Fruit fly (Drosophila melanogaster) whole organism, pupa: ENCODE results near the gene Pxd.

Experiments used
- CG10348 ChIP-seq: fragments of 200-800 bp; sonication (Bioruptor generic); IDR thresholded peaks from 2 replicates; pipeline ENCODE4 v1.3.6; 2022; ENCODE audit warnings: missing biosample characterization, missing genetic modification characterization
- CG12605 ChIP-seq: fragments of 200-800 bp; sonication (Bioruptor generic); IDR thresholded peaks from 2 replicates; pipeline ENCODE4 v1.3.6; 2022; ENCODE audit warnings: missing biosample characterization, missing genetic modification characterization
- CG13204 ChIP-seq: fragments of 200-800 bp; sonication (Bioruptor generic); optimal IDR thresholded peaks from 2 replicates; lab custom pipeline; 2018; ENCODE audit warnings: missing biosample characterization, mild to moderate bottlenecking, missing genetic modification characterization, moderate library complexity
- CG14655 ChIP-seq: fragments of 200-800 bp; sonication (Bioruptor generic); optimal IDR thresholded peaks from 3 replicates; lab custom pipeline; 2017; ENCODE audit warnings: mild to moderate bottlenecking, missing biosample characterization, missing genetic modification reagents, missing genetic modification characterization
- CG15710 ChIP-seq: fragments of 200-800 bp; sonication (Bioruptor generic); optimal IDR thresholded peaks from 2 replicates; lab custom pipeline; 2018; ENCODE audit warnings: missing biosample characterization, mild to moderate bottlenecking, missing genetic modification characterization, moderate library complexity
- CG17806 ChIP-seq: fragments of 200-800 bp; sonication (Bioruptor generic); optimal IDR thresholded peaks from 2 replicates; lab custom pipeline; 2018; ENCODE audit warnings: missing biosample characterization, mild to moderate bottlenecking, missing genetic modification characterization, moderate library complexity
- CG32121 ChIP-seq: fragments of 200-800 bp; sonication (Bioruptor generic); IDR thresholded peaks from 2 replicates; pipeline ENCODE4 v1.3.6; 2022; ENCODE audit warnings: missing biosample characterization, missing genetic modification characterization
- CG34367 ChIP-seq: fragments of 200-800 bp; sonication (Bioruptor generic); optimal IDR thresholded peaks from 2 replicates; lab custom pipeline; 2018; ENCODE audit warnings: missing biosample characterization, mild to moderate bottlenecking, missing genetic modification characterization
- CG4496 ChIP-seq: fragments of 200-800 bp; sonication (Bioruptor generic); IDR thresholded peaks from 3 replicates; pipeline ENCODE4 v1.3.6; 2022; ENCODE audit warnings: missing biosample characterization, missing genetic modification characterization
- CG8159 ChIP-seq: fragments of 200-800 bp; sonication (Bioruptor generic); optimal IDR thresholded peaks from 3 replicates; lab custom pipeline; 2018; ENCODE audit warnings: missing biosample characterization, mild to moderate bottlenecking, missing genetic modification characterization, moderate library complexity
- CG8301 ChIP-seq: fragments of 200-800 bp; sonication (Bioruptor generic); optimal IDR thresholded peaks from 2 replicates; lab custom pipeline; 2018; ENCODE audit warnings: missing biosample characterization, mild to moderate bottlenecking, missing genetic modification characterization
- CG9948 ChIP-seq: fragments of 200-800 bp; sonication (Bioruptor generic); optimal IDR thresholded peaks from 2 replicates; lab custom pipeline; 2018; ENCODE audit warnings: missing biosample characterization, mild to moderate bottlenecking, missing genetic modification characterization, moderate library complexity
- D1 ChIP-seq: fragments of 200-800 bp; sonication (Bioruptor generic); optimal IDR thresholded peaks from 2 replicates; lab custom pipeline; 2018; ENCODE audit warnings: missing biosample characterization, mild to moderate bottlenecking, missing genetic modification characterization, moderate library complexity
- EcR ChIP-seq: fragments of 200-800 bp; sonication (Bioruptor generic); optimal IDR thresholded peaks from 3 replicates; lab custom pipeline; 2019; ENCODE audit warnings: missing biosample characterization, missing genetic modification characterization, mild to moderate bottlenecking, moderate library complexity, missing genetic modification reagents
- Ets98B ChIP-seq: fragments of 200-800 bp; sonication (Bioruptor generic); IDR thresholded peaks from 2 replicates; pipeline ENCODE4 v1.3.6; 2022; ENCODE audit warnings: missing biosample characterization, missing genetic modification characterization
- Pif1A ChIP-seq: fragments of 200-800 bp; sonication (Bioruptor generic); optimal IDR thresholded peaks from 3 replicates; lab custom pipeline; 2016; ENCODE audit warnings: missing biosample characterization, missing genetic modification characterization
- Pif1B ChIP-seq: fragments of 200-800 bp; sonication (Bioruptor generic); optimal IDR thresholded peaks from 3 replicates; lab custom pipeline; 2016; ENCODE audit warnings: missing biosample characterization, missing genetic modification characterization
- Snoo ChIP-seq: fragments of 200-800 bp; sonication (Bioruptor generic); optimal IDR thresholded peaks from 3 replicates; lab custom pipeline; 2017; ENCODE audit warnings: missing biosample characterization, mild to moderate bottlenecking, missing genetic modification characterization, inconsistent platforms
- fd96Ca ChIP-seq: fragments of 200-800 bp; sonication (Bioruptor generic); IDR thresholded peaks from 3 replicates; pipeline ENCODE4 v1.3.6; 2022; ENCODE audit warnings: missing biosample characterization, missing genetic modification characterization
- gl ChIP-seq: fragments of 200-800 bp; sonication (Bioruptor generic); optimal IDR thresholded peaks from 2 replicates; lab custom pipeline; 2018; ENCODE audit warnings: missing biosample characterization, mild to moderate bottlenecking, missing genetic modification characterization
- rn ChIP-seq: fragments of 200-800 bp; sonication (Bioruptor generic); IDR thresholded peaks from 2 replicates; pipeline ENCODE4 v1.3.6; 2022; ENCODE audit warnings: missing biosample characterization, missing genetic modification characterization

Pxd gene

dm6 chr3R:17059100-17059810 lies 44.9 kb downstream of the Pxd start:
- peak; percentile 42; the same call in 1 of the 2 replicates for TF ChIP-seq CG32121 (GFP tag; lab: Robert Waterston, UW)
- peak; percentile 85 for TF ChIP-seq CG13204 (GFP tag; lab: Kevin White, UChicago)
- peak; percentile 66 for TF ChIP-seq CG4496 (GFP tag; lab: Robert Waterston, UW)
- peak; percentile 88 for TF ChIP-seq CG15710
- peak; percentile 86 for TF ChIP-seq CG34367
- peak; percentile 80 for TF ChIP-seq fd96Ca (GFP tag; lab: Robert Waterston, UW)
- peak; percentile 96 for TF ChIP-seq CG14655 (GFP tag; lab: Kevin White, UChicago)
- peak; percentile 91 for TF ChIP-seq CG9948 (tag; lab: Kevin White, UChicago)
- TF ChIP-seq EcR (GFP tag; lab: Kevin White, UChicago): peak; percentile 55
- peak; percentile 80 for TF ChIP-seq Pif1A (GFP tag; lab: Kevin White, UChicago)
- peak; percentile 72 for TF ChIP-seq Snoo (tag; lab: Kevin White, UChicago)
- peak; percentile 9; the same call in 1 of the 2 replicates for TF ChIP-seq CG12605
- TF ChIP-seq gl (tag; lab: Kevin White, UChicago): peak; percentile 54
- TF ChIP-seq CG8301: peak; percentile 93
- TF ChIP-seq Pif1B (GFP tag; lab: Kevin White, UChicago): peak; percentile 81
- TF ChIP-seq D1 (tag; lab: Kevin White, UChicago): peak; percentile 65
- TF ChIP-seq Ets98B (GFP tag; lab: Robert Waterston, UW): peak; percentile 58
- peak; percentile 58 for TF ChIP-seq CG10348
- TF ChIP-seq CG17806 (tag; lab: Kevin White, UChicago): peak; percentile 78
- peak; percentile 91 for TF ChIP-seq CG8159
- peak; percentile 68 for TF ChIP-seq rn (GFP tag; lab: Robert Waterston, UW)

dm6 chr3R:17059811-17060169 lies 45.4 kb downstream of the Pxd start:
- TF ChIP-seq CG13204 (GFP tag; lab: Kevin White, UChicago) (peak; percentile 78), CG15710 (no peak)
- TF ChIP-seq, all 21 proteins: peak for 1

- TF ChIP-seq rn (GFP tag; lab: Robert Waterston, UW) (no peak; the same call in 1 of the 2 replicates), CG15710 (peak; percentile 70), CG10348 (no peak), CG13204 (GFP tag; lab: Kevin White, UChicago) (no peak), CG14655 (GFP tag; lab: Kevin White, UChicago) (peak; percentile 90), Pif1A (GFP tag; lab: Kevin White, UChicago) (peak; percentile 77), D1 (tag; lab: Kevin White, UChicago) (peak; percentile 65), Snoo (tag; lab: Kevin White, UChicago) (no peak), CG9948 (tag; lab: Kevin White, UChicago) (peak; percentile 75), Ets98B (GFP tag; lab: Robert Waterston, UW) (peak; percentile 42), fd96Ca (GFP tag; lab: Robert Waterston, UW) (0 out of 3 replicates have a peak, but pooled peaks have one; percentile 6), EcR (GFP tag; lab: Kevin White, UChicago) (no peak), gl (tag; lab: Kevin White, UChicago) (peak; percentile 13), CG17806 (tag; lab: Kevin White, UChicago) (peak; percentile 67), Pif1B (GFP tag; lab: Kevin White, UChicago) (peak; percentile 74), CG4496 (GFP tag; lab: Robert Waterston, UW) (peak; percentile 77), CG34367 (peak; percentile 39), CG8301 (peak; percentile 78), CG12605 (0 out of 2 replicates have a peak, but pooled peaks have one; percentile 29), CG32121 (GFP tag; lab: Robert Waterston, UW) (no peak; the same call in 1 of the 2 replicates), CG8159 (peak; percentile 79)
These were observed 45.9 kb downstream of the Pxd start for dm6 chr3R:17060244-17060664.

- TF ChIP-seq CG14655 (GFP tag; lab: Kevin White, UChicago): no peak
- TF ChIP-seq Ets98B (GFP tag; lab: Robert Waterston, UW): no peak
- TF ChIP-seq CG34367: no peak
- TF ChIP-seq D1 (tag; lab: Kevin White, UChicago): no peak
- TF ChIP-seq CG8159: no peak
These were observed 46.5 kb downstream of the Pxd start for dm6 chr3R:17060809-17061394.

- no peak for TF ChIP-seq CG8301
- TF ChIP-seq CG8159: no peak
- no peak for TF ChIP-seq CG10348
- no peak for TF ChIP-seq gl (tag; lab: Kevin White, UChicago)
- no peak for TF ChIP-seq CG9948 (tag; lab: Kevin White, UChicago)
- peak; percentile 92 for TF ChIP-seq CG13204 (GFP tag; lab: Kevin White, UChicago)
- TF ChIP-seq CG15710: no peak
- no peak for TF ChIP-seq Ets98B (GFP tag; lab: Robert Waterston, UW)
- TF ChIP-seq CG14655 (GFP tag; lab: Kevin White, UChicago): no peak
- no peak for TF ChIP-seq CG17806 (tag; lab: Kevin White, UChicago)
- no peak for TF ChIP-seq CG34367
- TF ChIP-seq CG4496 (GFP tag; lab: Robert Waterston, UW): no peak
- TF ChIP-seq Pif1A (GFP tag; lab: Kevin White, UChicago): no peak
- TF ChIP-seq Snoo (tag; lab: Kevin White, UChicago): peak; percentile 51
- TF ChIP-seq Pif1B (GFP tag; lab: Kevin White, UChicago): no peak
- no peak for TF ChIP-seq D1 (tag; lab: Kevin White, UChicago)
- no peak for TF ChIP-seq CG32121 (GFP tag; lab: Robert Waterston, UW)
- TF ChIP-seq fd96Ca (GFP tag; lab: Robert Waterston, UW): 0 out of 3 replicates have a peak, but pooled peaks have one; percentile 24
- no peak for TF ChIP-seq CG12605
- no peak for TF ChIP-seq rn (GFP tag; lab: Robert Waterston, UW)
- peak; percentile 78 for TF ChIP-seq EcR (GFP tag; lab: Kevin White, UChicago)
These were observed 47.5 kb downstream of the Pxd start for dm6 chr3R:17061736-17062371.
